Fruit fly (Drosophila melanogaster): ENCODE measurements around the gene hh.

dm6 chr3R:23130884-23131283, 10.8 kb downstream of the hh start:
- TF ChIP-seq CG12768 (GFP tag; optimal IDR thresholded peaks at IDR 0.05), result no peak
- no peak for TF ChIP-seq Clk (GFP tag; optimal IDR thresholded peaks at IDR 0.05)
- TF ChIP-seq Crg-1 (GFP tag; optimal IDR thresholded peaks at IDR 0.05), result no peak
- TF ChIP-seq ovo (GFP tag; optimal IDR thresholded peaks at IDR 0.05), result no peak
- no peak for TF ChIP-seq Hr96 (GFP tag; optimal IDR thresholded peaks at IDR 0.05)
- no peak for TF ChIP-seq cic (GFP tag; optimal IDR thresholded peaks at IDR 0.05)
- no peak for TF ChIP-seq CG33017 (tag; optimal IDR thresholded peaks at IDR 0.05)
- no peak for TF ChIP-seq CG1620 (GFP tag; optimal IDR thresholded peaks at IDR 0.05)
- TF ChIP-seq CG7101 (tag; optimal IDR thresholded peaks at IDR 0.05), result no peak
- no peak for TF ChIP-seq bab1 (GFP tag; optimal IDR thresholded peaks at IDR 0.05)
- no peak for TF ChIP-seq cnc (optimal IDR thresholded peaks at IDR 0.05)
- TF ChIP-seq CG14711 (tag; optimal IDR thresholded peaks at IDR 0.05), result no peak
- TF ChIP-seq CG7045 (GFP tag; optimal IDR thresholded peaks at IDR 0.05), result no peak

All from whole organism, adult.